Worm (Caenorhabditis elegans) whole organism, L1 larva: ENCODE results near the gene B0478.3.
A peak's percentile ranks its signal among the peaks of the same experiment; 100 is the strongest.

Experiments
- F16B12.6 ChIP-seq: fragments of 150-350 bp; optimal IDR thresholded peaks from 2 replicates; lab custom pipeline; 2014; ENCODE audit warnings: missing biosample characterization, missing genetic modification characterization
- Y116A8C.19 ChIP-seq: sonication (generic microtip); optimal IDR thresholded peaks from 2 replicates; lab custom pipeline; 2016; ENCODE audit warnings: missing compliant biosample characterization, missing genetic modification characterization, borderline replicate concordance
- aha-1 ChIP-seq: fragments of 150-350 bp; optimal IDR thresholded peaks from 2 replicates; lab custom pipeline; 2014; ENCODE audit warnings: missing biosample characterization, missing genetic modification characterization
- alr-1 ChIP-seq: fragments of 200-800 bp; sonication (Bioruptor generic); optimal IDR thresholded peaks from 2 replicates; lab custom pipeline; 2018; ENCODE audit warnings: borderline replicate concordance, mild to moderate bottlenecking, missing genetic modification characterization, missing compliant biosample characterization
- aly-2 ChIP-seq: fragments of 150-350 bp; optimal IDR thresholded peaks from 2 replicates; lab custom pipeline; 2014; ENCODE audit warnings: missing biosample characterization, missing genetic modification characterization
- ama-1 ChIP-seq: fragments of 150-350 bp; optimal IDR thresholded peaks from 2 replicates; lab custom pipeline; 2014
- blmp-1 ChIP-seq: fragments of 150-350 bp; optimal IDR thresholded peaks from 2 replicates; lab custom pipeline; 2014; ENCODE audit warnings: missing biosample characterization, missing genetic modification characterization
- ceh-88 ChIP-seq: fragments of 200-800 bp; sonication (Bioruptor generic); IDR thresholded peaks from 2 replicates; pipeline ENCODE4 v1.3.6; 2022; ENCODE audit warnings: missing genetic modification characterization, missing compliant biosample characterization
- ces-1 ChIP-seq: fragments of 150-350 bp; optimal IDR thresholded peaks from 2 replicates; lab custom pipeline; 2014; ENCODE audit warnings: missing biosample characterization, missing genetic modification reagents, missing genetic modification characterization
- dsc-1 ChIP-seq: sonication (generic microtip); optimal IDR thresholded peaks from 2 replicates; lab custom pipeline; 2016; ENCODE audit warnings: mild to moderate bottlenecking, missing genetic modification characterization, missing compliant biosample characterization
- efl-1 ChIP-seq, 4 experiments: fragments of 150-350 bp; optimal IDR thresholded peaks in 3 of 4; peaks in 1 of 4; 1 replicate in 1 of 4; 2 replicates in 3 of 4; lab custom pipeline; 2014; ENCODE audit warnings: missing biosample characterization in 2 of 4, missing genetic modification characterization in 2 of 4, missing genetic modification reagents in 2 of 4
- egl-27 ChIP-seq, 2 experiments: fragments of 150-350 bp in 1 of 2; sonication (generic microtip); optimal IDR thresholded peaks; 3 replicates each; lab custom pipeline; 2017 to 2018; ENCODE audit warnings: missing biosample characterization in 2 of 2, missing genetic modification characterization in 2 of 2, missing genetic modification reagents in 2 of 2
- elt-2 ChIP-seq: sonication (generic microtip); optimal IDR thresholded peaks from 2 replicates; lab custom pipeline; 2016; ENCODE audit warnings: missing genetic modification characterization, mild to moderate bottlenecking, inconsistent platforms, missing compliant biosample characterization, missing genetic modification reagents
- hlh-17 ChIP-seq: fragments of 200-800 bp; sonication (Bioruptor generic); optimal IDR thresholded peaks from 2 replicates; lab custom pipeline; 2018; ENCODE audit warnings: missing genetic modification characterization, mild to moderate bottlenecking, missing compliant biosample characterization, moderate library complexity, borderline replicate concordance
- hlh-4 ChIP-seq: sonication (generic microtip); optimal IDR thresholded peaks from 2 replicates; lab custom pipeline; 2016; ENCODE audit warnings: mild to moderate bottlenecking, missing genetic modification characterization, missing compliant biosample characterization
- irx-1 ChIP-seq: sonication (generic microtip); optimal IDR thresholded peaks from 2 replicates; lab custom pipeline; 2016; ENCODE audit warnings: missing genetic modification characterization, missing compliant biosample characterization
- isw-1 ChIP-seq: fragments of 200-800 bp; sonication (Bioruptor generic); IDR thresholded peaks from 2 replicates; pipeline ENCODE4 v1.3.6; 2022; ENCODE audit warnings: missing genetic modification characterization, missing compliant biosample characterization
- jun-1 ChIP-seq: fragments of 150-350 bp; optimal IDR thresholded peaks from 2 replicates; lab custom pipeline; 2014; ENCODE audit warnings: missing biosample characterization, missing genetic modification reagents, missing genetic modification characterization
- lin-14 ChIP-seq: fragments of 200-800 bp; sonication (Bioruptor generic); optimal IDR thresholded peaks from 2 replicates; lab custom pipeline; 2018; ENCODE audit warnings: mild to moderate bottlenecking, missing genetic modification characterization, moderate library complexity, missing compliant biosample characterization
- lin-15B ChIP-seq: fragments of 150-350 bp; sonication (generic microtip); optimal IDR thresholded peaks from 3 replicates; lab custom pipeline; 2014; ENCODE audit warnings: missing biosample characterization, missing genetic modification characterization
- lin-35 ChIP-seq, 2 experiments: fragments of 150-350 bp; optimal IDR thresholded peaks; 2 replicates each; lab custom pipeline; 2014; ENCODE audit warnings: missing biosample characterization in 2 of 2, missing genetic modification characterization in 2 of 2, missing genetic modification reagents in 2 of 2
- mdl-1 ChIP-seq, 2 experiments: fragments of 150-350 bp; optimal IDR thresholded peaks; 2 replicates each; lab custom pipeline; 2014 to 2017; ENCODE audit warnings: missing biosample characterization in 2 of 2, missing genetic modification characterization in 2 of 2, inconsistent platforms in 1 of 2
- nhr-237 ChIP-seq: fragments of 150-350 bp; optimal IDR thresholded peaks from 2 replicates; lab custom pipeline; 2014; ENCODE audit warnings: missing biosample characterization, missing genetic modification characterization
- nhr-28 ChIP-seq: fragments of 150-350 bp; optimal IDR thresholded peaks from 2 replicates; lab custom pipeline; 2014; ENCODE audit warnings: missing biosample characterization, missing genetic modification characterization
- nhr-76 ChIP-seq: sonication (generic microtip); optimal IDR thresholded peaks from 2 replicates; lab custom pipeline; 2017; ENCODE audit warnings: missing biosample characterization, missing genetic modification characterization
- nhr-77 ChIP-seq: fragments of 150-350 bp; optimal IDR thresholded peaks from 2 replicates; lab custom pipeline; 2014; ENCODE audit warnings: missing biosample characterization, missing genetic modification characterization
- nhr-84 ChIP-seq: sonication (generic microtip); optimal IDR thresholded peaks from 2 replicates; lab custom pipeline; 2017; ENCODE audit warnings: missing biosample characterization, missing genetic modification characterization
- pag-3 ChIP-seq: sonication (generic microtip); optimal IDR thresholded peaks from 2 replicates; lab custom pipeline; 2017; ENCODE audit warnings: missing genetic modification characterization, mild to moderate bottlenecking, missing compliant biosample characterization, antibody characterized with exemption, borderline replicate concordance; ENCODE audit not compliant: insufficient read depth
- pax-3 ChIP-seq: fragments of 200-800 bp; sonication (Bioruptor generic); optimal IDR thresholded peaks from 2 replicates; lab custom pipeline; 2018; ENCODE audit warnings: mild to moderate bottlenecking, missing genetic modification characterization, moderate library complexity, missing compliant biosample characterization
- pqm-1 ChIP-seq: sonication (generic microtip); optimal IDR thresholded peaks from 3 replicates; lab custom pipeline; 2017; ENCODE audit warnings: missing biosample characterization, missing genetic modification characterization
- skn-1 ChIP-seq: fragments of 150-350 bp; optimal IDR thresholded peaks from 2 replicates; lab custom pipeline; 2014; ENCODE audit warnings: missing biosample characterization, missing genetic modification characterization
- snpc-4 ChIP-seq: fragments of 150-350 bp; optimal IDR thresholded peaks from 2 replicates; lab custom pipeline; 2014; ENCODE audit warnings: missing biosample characterization, missing genetic modification characterization
- snu-23 ChIP-seq: sonication (generic microtip); optimal IDR thresholded peaks from 2 replicates; lab custom pipeline; 2016; ENCODE audit warnings: missing genetic modification characterization, missing compliant biosample characterization
- sox-4 ChIP-seq: sonication (generic microtip); optimal IDR thresholded peaks from 2 replicates; lab custom pipeline; 2016; ENCODE audit warnings: missing genetic modification characterization, missing compliant biosample characterization
- sptf-1 ChIP-seq: fragments of 150-350 bp; optimal IDR thresholded peaks from 2 replicates; lab custom pipeline; 2014; ENCODE audit warnings: missing biosample characterization, missing genetic modification characterization
- unc-130 ChIP-seq: fragments of 150-350 bp; optimal IDR thresholded peaks from 2 replicates; lab custom pipeline; 2017; ENCODE audit warnings: missing biosample characterization, missing genetic modification characterization, inconsistent platforms
- unc-62 ChIP-seq: fragments of 150-350 bp; optimal IDR thresholded peaks from 2 replicates; lab custom pipeline; 2014; ENCODE audit warnings: missing biosample characterization, missing genetic modification reagents, missing genetic modification characterization
- unc-86 ChIP-seq: sonication (generic microtip); optimal IDR thresholded peaks from 2 replicates; lab custom pipeline; 2016; ENCODE audit warnings: missing genetic modification characterization, missing compliant biosample characterization
- zag-1 ChIP-seq: fragments of 150-350 bp; optimal IDR thresholded peaks from 2 replicates; lab custom pipeline; 2014; ENCODE audit warnings: missing biosample characterization, missing genetic modification characterization
- zip-4 ChIP-seq: fragments of 200-800 bp; sonication (Bioruptor generic); optimal IDR thresholded peaks from 2 replicates; lab custom pipeline; 2018; ENCODE audit warnings: mild to moderate bottlenecking, missing genetic modification characterization, moderate library complexity, missing compliant biosample characterization
- ztf-11 ChIP-seq, 2 experiments: sonication (generic microtip); optimal IDR thresholded peaks; 2 replicates each; lab custom pipeline; 2016 to 2017; ENCODE audit warnings: missing genetic modification characterization in 2 of 2, missing biosample characterization in 1 of 2, missing compliant biosample characterization in 1 of 2

Gene B0478.3

DNA sequence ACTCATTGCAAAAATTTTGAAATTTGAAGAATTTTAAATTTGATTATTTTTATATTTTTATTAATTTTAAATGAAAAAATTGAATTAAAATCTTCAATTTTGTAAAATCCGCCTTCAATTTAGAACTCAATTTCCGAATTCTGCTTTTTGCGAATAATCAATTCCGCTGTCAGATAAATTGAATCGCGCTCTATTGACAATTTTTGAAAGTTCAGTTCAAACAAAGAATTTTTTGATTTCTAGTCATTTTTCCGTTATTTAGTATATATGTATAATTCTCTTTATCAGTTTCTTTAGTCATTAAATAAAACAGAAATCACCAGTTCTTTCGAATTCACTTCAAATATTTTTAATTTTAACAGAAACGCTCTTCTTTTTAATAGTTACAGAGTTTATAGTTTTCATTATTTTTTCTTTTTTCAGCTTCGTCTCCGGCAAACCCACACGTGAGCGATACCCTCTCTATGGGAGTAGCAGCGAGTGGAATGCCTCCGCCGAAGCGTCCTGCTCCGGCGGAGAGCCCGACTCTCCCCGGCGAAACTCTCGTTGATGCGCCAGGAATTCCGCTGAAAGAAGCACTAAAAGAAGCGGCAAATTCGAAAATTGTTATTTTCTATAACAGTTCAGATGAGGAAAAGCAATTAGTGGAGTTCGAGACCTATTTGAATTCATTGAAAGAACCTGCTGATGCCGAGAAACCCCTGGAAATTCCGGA lies 48.5 kb upstream of the B0478.3 start (continued):
- TF ChIP-seq unc-86 (tag; lab: Kevin White, UChicago) = no peak
- peak; percentile 11 for TF ChIP-seq blmp-1 (tag; lab: Kevin White, UChicago)
- TF ChIP-seq pqm-1 (tag; lab: Kevin White, UChicago) = no peak
- no peak for TF ChIP-seq snpc-4 (tag; lab: Kevin White, UChicago)
- peak in 1 of 2 experiments; percentile 36 for TF ChIP-seq lin-35 (GFP tag; optimal IDR thresholded peaks at IDR 0.05; lab: Kevin White, UChicago)
- TF ChIP-seq nhr-84 (tag; lab: Kevin White, UChicago) = no peak
- TF ChIP-seq lin-15B (tag; lab: Kevin White, UChicago) = no peak
- TF ChIP-seq zag-1 = no peak
- TF ChIP-seq, all 84 proteins: peak for 7

DNA sequence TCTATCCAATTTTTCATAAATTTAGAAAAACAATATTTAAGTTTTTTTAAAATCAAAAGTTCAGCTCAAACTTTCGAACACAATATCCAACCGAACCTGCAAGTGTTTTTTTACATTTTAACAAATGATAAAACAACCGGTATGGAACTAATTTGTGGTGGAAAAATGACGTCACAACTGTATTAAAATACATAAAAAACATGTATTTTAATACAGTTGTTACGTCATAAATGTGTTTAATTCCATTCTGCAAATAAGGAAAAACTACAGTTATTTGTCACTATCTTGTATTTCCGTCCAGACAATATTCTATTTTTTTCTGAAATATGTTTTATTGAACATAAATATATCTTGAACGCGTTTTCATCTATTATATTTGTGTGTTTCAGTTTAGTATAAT lies 47.8 kb upstream of the B0478.3 start:
- TF ChIP-seq sox-4 (tag; lab: Kevin White, UChicago) (no peak), skn-1 (tag; lab: Kevin White, UChicago) (no peak), F16B12.6 (no peak), hlh-17 (GFP tag; lab: Kevin White, UChicago) (no peak), unc-62 (no peak), zip-4 (GFP tag; lab: Kevin White, UChicago) (no peak), dsc-1 (no peak), ceh-88 (GFP tag; lab: Robert Waterston, UW) (no peak), alr-1 (tag; lab: Kevin White, UChicago) (no peak), lin-14 (GFP tag; lab: Kevin White, UChicago) (no peak), aly-2 (tag; lab: Kevin White, UChicago) (no peak), isw-1 (GFP tag; lab: Robert Waterston, UW) (no peak)

DNA sequence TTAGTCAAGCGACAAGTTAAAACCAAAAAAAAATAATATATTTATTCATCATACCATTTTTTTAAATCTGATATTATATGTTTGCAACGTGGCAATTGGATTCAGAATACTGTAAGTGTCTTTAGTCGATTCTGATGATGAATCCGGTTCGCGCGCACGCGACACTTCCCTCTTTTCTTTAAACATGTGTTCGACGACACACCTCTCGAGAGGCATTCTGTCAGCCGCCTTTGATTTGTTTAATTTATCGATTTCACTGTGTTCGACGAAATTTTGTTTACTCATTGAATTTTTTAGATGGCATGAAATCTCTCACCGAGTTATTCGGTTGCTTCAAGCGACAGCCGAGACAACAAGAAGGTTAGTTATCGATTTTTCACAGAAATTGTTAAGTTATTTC lies 47.3 kb upstream of the B0478.3 start, which contains the start of gene trxr-1:
Gene trxr-1 (plus strand): TSS at position 227 of the 400 bp plus-strand sequence.
- TF ChIP-seq egl-27 (tag; optimal IDR thresholded peaks at IDR 0.05; lab: Kevin White, UChicago) (no peak), nhr-237 (tag; lab: Kevin White, UChicago) (no peak), jun-1 (no peak), pag-3 (tag; lab: Kevin White, UChicago) (no peak), zag-1 (no peak), irx-1 (tag; lab: Kevin White, UChicago) (no peak), lin-14 (GFP tag; lab: Kevin White, UChicago) (peak; percentile 11)

DNA sequence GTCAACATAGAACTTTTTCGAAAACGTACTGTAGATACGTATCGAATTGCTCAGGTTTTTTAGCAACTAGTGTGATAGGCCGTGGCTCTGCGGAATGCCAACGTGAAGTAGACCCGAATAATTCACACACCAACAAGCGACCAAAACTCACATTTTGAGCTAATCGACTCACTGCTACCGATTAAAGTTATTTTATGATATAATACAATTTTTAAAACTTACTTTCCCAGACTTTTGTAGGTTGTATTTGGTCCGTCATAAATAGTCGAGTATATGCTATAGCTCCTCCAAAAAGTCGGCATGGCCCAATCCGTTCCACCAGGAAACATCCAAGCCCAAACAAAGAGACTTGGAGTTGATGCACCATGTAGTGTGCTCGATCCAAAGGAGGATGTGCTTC lies 46.4 kb upstream of the B0478.3 start, which contains the start of gene C25A8.1:
Gene C25A8.1 (plus strand): TSS at position 301 of the 400 bp plus-strand sequence.
- no peak for TF ChIP-seq efl-1 (optimal IDR thresholded peaks at IDR 0.05; lab: Kevin White, UChicago)
- peak in 1 of 2 experiments; percentile 15 for TF ChIP-seq efl-1 (GFP tag; optimal IDR thresholded peaks at IDR 0.05 in 1 of 2; lab: Kevin White, UChicago)
- TF ChIP-seq elt-2 (tag; lab: Kevin White, UChicago) = no peak
- no peak for TF ChIP-seq nhr-76

DNA sequence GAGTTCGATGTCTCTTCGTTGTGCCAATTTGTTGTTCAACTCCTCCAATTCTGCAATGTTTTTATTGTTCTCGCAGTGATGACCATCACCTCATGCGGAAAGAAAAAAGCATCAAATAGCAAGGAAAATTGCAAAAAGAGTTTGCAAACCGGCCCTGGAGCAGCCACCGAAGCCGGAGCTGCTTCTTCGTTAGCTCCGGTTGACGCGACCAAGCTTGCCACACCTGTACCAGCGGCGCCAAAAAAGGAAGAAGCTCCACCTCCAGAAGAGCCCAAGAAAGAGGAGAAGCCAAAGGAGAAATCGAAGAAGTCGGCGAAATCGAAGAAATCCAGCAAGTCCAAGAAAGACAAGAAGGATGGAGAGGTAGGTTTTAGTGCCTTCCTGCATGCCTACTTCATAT lies 45.8 kb upstream of the B0478.3 start:
- no peak for TF ChIP-seq nhr-28 (tag; lab: Kevin White, UChicago)
- TF ChIP-seq F16B12.6 = no peak
- no peak for TF ChIP-seq sox-4 (tag; lab: Kevin White, UChicago)
- TF ChIP-seq ztf-11 (tag; optimal IDR thresholded peaks at IDR 0.05; lab: Kevin White, UChicago) = no peak

DNA sequence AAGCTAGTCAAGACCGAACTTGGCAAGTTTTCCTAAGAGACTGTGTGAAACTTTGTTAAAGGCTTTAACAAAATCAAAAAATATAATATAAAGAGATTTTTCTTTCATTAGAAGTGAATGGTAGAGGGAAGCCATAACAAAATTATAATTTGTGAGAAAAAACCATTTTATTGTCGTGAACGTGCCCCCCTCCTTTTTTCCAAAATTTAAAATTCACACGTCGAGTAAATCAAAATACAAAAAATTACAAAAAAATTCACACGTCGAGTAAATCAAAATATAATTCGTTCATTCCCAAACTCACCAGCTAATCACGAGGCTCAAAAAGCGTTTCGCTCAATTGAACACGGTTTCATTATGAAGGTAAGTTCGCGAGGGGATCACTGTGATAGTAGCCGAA lies 45.1 kb upstream of the B0478.3 start, which contains the start of gene C25A8.2:
Gene C25A8.2 (plus strand): TSS at position 301 of the 400 bp plus-strand sequence.
- TF ChIP-seq ceh-88 (GFP tag; lab: Robert Waterston, UW) (no peak), unc-62 (no peak), Y116A8C.19 (tag; lab: Kevin White, UChicago) (no peak), snu-23 (GFP tag; lab: Kevin White, UChicago) (no peak), pag-3 (tag; lab: Kevin White, UChicago) (no peak), snpc-4 (tag; lab: Kevin White, UChicago) (no peak), mdl-1 (tag; optimal IDR thresholded peaks at IDR 0.05; lab: Kevin White, UChicago) (no peak), sptf-1 (no peak), ztf-11 (tag; optimal IDR thresholded peaks at IDR 0.05; lab: Kevin White, UChicago) (no peak), unc-130 (tag; lab: Kevin White, UChicago) (no peak), aha-1 (tag; lab: Kevin White, UChicago) (no peak), pax-3 (tag; lab: Kevin White, UChicago) (no peak), hlh-4 (no peak), ama-1 (lab: Kevin White, UChicago) (no peak), ces-1 (no peak), irx-1 (tag; lab: Kevin White, UChicago) (no peak), nhr-77 (tag; lab: Kevin White, UChicago) (no peak)
